Worm (Caenorhabditis elegans) whole organism, L4 larva: ENCODE measurements around the gene T01G6.10.

Experiments used
- F10B5.3 ChIP-seq: sonication (generic microtip); optimal IDR thresholded peaks from 2 replicates; lab custom pipeline; 2016; ENCODE audit warnings: mild to moderate bottlenecking, missing genetic modification characterization, missing compliant biosample characterization
- F37D6.2 ChIP-seq: sonication (generic microtip); optimal IDR thresholded peaks from 2 replicates; lab custom pipeline; 2016; ENCODE audit warnings: mild to moderate bottlenecking, missing genetic modification characterization, missing compliant biosample characterization
- Y105C5A.15 ChIP-seq: fragments of 200-800 bp; sonication (Bioruptor generic); IDR thresholded peaks from 2 replicates; pipeline ENCODE4 v1.3.6; 2022; ENCODE audit warnings: missing genetic modification characterization, missing compliant biosample characterization
- Y75B8A.6 ChIP-seq: fragments of 200-800 bp; sonication (Bioruptor generic); IDR thresholded peaks from 2 replicates; pipeline ENCODE4 v1.3.6; 2022; ENCODE audit warnings: missing genetic modification reagents, missing genetic modification characterization, missing compliant biosample characterization
- ZK337.2 ChIP-seq: fragments of 200-800 bp; sonication (Bioruptor generic); IDR thresholded peaks from 2 replicates; pipeline ENCODE4 v1.3.6; 2022; ENCODE audit warnings: missing genetic modification reagents, missing genetic modification characterization, missing compliant biosample characterization
- arid-1 ChIP-seq: fragments of 200-800 bp; sonication (Bioruptor generic); conservative IDR thresholded peaks from 2 replicates; pipeline ENCODE4 v1.3.6; 2022; ENCODE audit warnings: missing genetic modification reagents, missing genetic modification characterization, missing compliant biosample characterization
- ceh-28 ChIP-seq: fragments of 150-350 bp; optimal IDR thresholded peaks from 2 replicates; lab custom pipeline; 2014; ENCODE audit warnings: missing biosample characterization, missing genetic modification reagents, missing genetic modification characterization
- ceh-32 ChIP-seq: sonication (generic microtip); optimal IDR thresholded peaks from 2 replicates; lab custom pipeline; 2016; ENCODE audit warnings: mild to moderate bottlenecking, missing genetic modification characterization, missing compliant biosample characterization; ENCODE audit not compliant: poor library complexity
- ceh-44 ChIP-seq: fragments of 200-800 bp; sonication (Bioruptor generic); IDR thresholded peaks from 2 replicates; pipeline ENCODE4 v1.3.6; 2022; ENCODE audit warnings: missing genetic modification reagents, missing genetic modification characterization, missing compliant biosample characterization
- ces-1 ChIP-seq: fragments of 150-350 bp; sonication (generic microtip); optimal IDR thresholded peaks from 4 replicates; lab custom pipeline; 2014; ENCODE audit warnings: missing biosample characterization, missing genetic modification reagents, missing genetic modification characterization
- cey-2 ChIP-seq: sonication (generic microtip); optimal IDR thresholded peaks from 3 replicates; lab custom pipeline; 2017; ENCODE audit warnings: missing genetic modification characterization, mild to moderate bottlenecking, missing compliant biosample characterization, antibody characterized with exemption, borderline replicate concordance; ENCODE audit not compliant: insufficient read depth
- ctbp-1 ChIP-seq: fragments of 200-800 bp; sonication (Bioruptor generic); IDR thresholded peaks from 2 replicates; pipeline ENCODE4 v1.3.6; 2022; ENCODE audit warnings: missing genetic modification reagents, missing genetic modification characterization, missing compliant biosample characterization
- daf-16 ChIP-seq, 3 experiments: sonication (generic microtip); optimal IDR thresholded peaks; 2 replicates each; lab custom pipeline; 2016 to 2017; ENCODE audit warnings: missing genetic modification characterization in 3 of 3, missing genetic modification reagents in 3 of 3, mild to moderate bottlenecking in 2 of 3, missing compliant biosample characterization in 2 of 3, missing biosample characterization in 1 of 3, moderate library complexity in 1 of 3
- daf-8 ChIP-seq: fragments of 200-800 bp; sonication (Bioruptor generic); IDR thresholded peaks from 2 replicates; pipeline ENCODE4 v1.3.6; 2022; ENCODE audit warnings: missing genetic modification characterization, missing compliant biosample characterization
- dmd-6 ChIP-seq: fragments of 200-800 bp; sonication (Bioruptor generic); IDR thresholded peaks from 2 replicates; pipeline ENCODE4 v1.3.6; 2022; ENCODE audit warnings: missing genetic modification reagents, missing genetic modification characterization, missing compliant biosample characterization
- dve-1 ChIP-seq: sonication (generic microtip); optimal IDR thresholded peaks from 2 replicates; lab custom pipeline; 2017; ENCODE audit warnings: antibody characterized with exemption, mild to moderate bottlenecking, missing genetic modification characterization, missing compliant biosample characterization; ENCODE audit not compliant: insufficient read depth
- egl-27 ChIP-seq: sonication (generic microtip); optimal IDR thresholded peaks from 3 replicates; lab custom pipeline; 2017; ENCODE audit warnings: missing biosample characterization, missing genetic modification reagents, missing genetic modification characterization
- fos-1 ChIP-seq: fragments of 150-350 bp; optimal IDR thresholded peaks from 2 replicates; lab custom pipeline; 2014; ENCODE audit warnings: missing biosample characterization, missing genetic modification characterization
- hlh-11 ChIP-seq: fragments of 200-800 bp; sonication (Bioruptor generic); optimal IDR thresholded peaks from 2 replicates; lab custom pipeline; 2018; ENCODE audit warnings: mild to moderate bottlenecking, missing genetic modification characterization, missing compliant biosample characterization
- hlh-30 ChIP-seq: sonication (generic microtip); optimal IDR thresholded peaks from 2 replicates; lab custom pipeline; 2017; ENCODE audit warnings: antibody characterized with exemption, mild to moderate bottlenecking, missing genetic modification characterization, missing compliant biosample characterization; ENCODE audit not compliant: insufficient read depth
- jun-1 ChIP-seq: fragments of 150-350 bp; optimal IDR thresholded peaks from 2 replicates; lab custom pipeline; 2014; ENCODE audit warnings: missing biosample characterization, missing genetic modification reagents, missing genetic modification characterization
- lim-7 ChIP-seq: fragments of 200-800 bp; sonication (Bioruptor generic); IDR thresholded peaks from 2 replicates; pipeline ENCODE4 v1.3.6; 2022; ENCODE audit warnings: missing genetic modification characterization, missing compliant biosample characterization
- lin-29 ChIP-seq: fragments of 200-800 bp; sonication (Bioruptor generic); IDR thresholded peaks from 2 replicates; pipeline ENCODE4 v1.3.6; 2022; ENCODE audit warnings: missing genetic modification reagents, missing genetic modification characterization, missing compliant biosample characterization
- lsy-2 ChIP-seq, 2 experiments: fragments of 150-350 bp in 1 of 2; sonication (generic microtip) in 1 of 2; optimal IDR thresholded peaks; 2 replicates each; lab custom pipeline; 2014 to 2017; ENCODE audit warnings: missing biosample characterization in 2 of 2, missing genetic modification characterization in 2 of 2
- madf-5 ChIP-seq, 2 experiments: fragments of 200-800 bp; sonication (Bioruptor generic); IDR thresholded peaks; 2 replicates each; pipeline ENCODE4 v1.3.6; 2022; ENCODE audit warnings: missing compliant biosample characterization in 2 of 2, missing genetic modification characterization in 2 of 2
- mdl-1 ChIP-seq, 2 experiments: fragments of 150-350 bp in 1 of 2; sonication (generic microtip) in 1 of 2; optimal IDR thresholded peaks; 2 replicates each; lab custom pipeline; 2014 to 2017; ENCODE audit warnings: missing biosample characterization in 2 of 2, missing genetic modification characterization in 2 of 2
- mdt-29 ChIP-seq: fragments of 200-800 bp; sonication (Bioruptor generic); IDR thresholded peaks from 2 replicates; pipeline ENCODE4 v1.3.6; 2022; ENCODE audit warnings: missing genetic modification reagents, missing genetic modification characterization, missing compliant biosample characterization
- mep-1 ChIP-seq: fragments of 150-350 bp; sonication (generic microtip); optimal IDR thresholded peaks from 3 replicates; lab custom pipeline; 2014; ENCODE audit warnings: missing biosample characterization, missing genetic modification characterization
- nhr-102 ChIP-seq: sonication (generic microtip); optimal IDR thresholded peaks from 2 replicates; lab custom pipeline; 2016; ENCODE audit warnings: mild to moderate bottlenecking, missing genetic modification characterization, moderate library complexity, missing compliant biosample characterization
- nhr-11 ChIP-seq: fragments of 150-350 bp; optimal IDR thresholded peaks from 2 replicates; lab custom pipeline; 2014; ENCODE audit warnings: missing biosample characterization, missing genetic modification characterization
- nhr-25 ChIP-seq: sonication (generic microtip); optimal IDR thresholded peaks from 2 replicates; lab custom pipeline; 2017; ENCODE audit warnings: missing genetic modification characterization, mild to moderate bottlenecking, missing compliant biosample characterization, antibody characterized with exemption, moderate library complexity, borderline replicate concordance; ENCODE audit not compliant: insufficient read depth
- nhr-41 ChIP-seq: fragments of 200-800 bp; sonication (Bioruptor generic); IDR thresholded peaks from 2 replicates; pipeline ENCODE4 v1.3.6; 2022; ENCODE audit warnings: missing genetic modification reagents, missing genetic modification characterization, missing compliant biosample characterization
- nhr-48 ChIP-seq: sonication (generic microtip); optimal IDR thresholded peaks from 2 replicates; lab custom pipeline; 2016; ENCODE audit warnings: mild to moderate bottlenecking, missing genetic modification characterization, missing compliant biosample characterization
- nhr-77 ChIP-seq: fragments of 150-350 bp; optimal IDR thresholded peaks from 2 replicates; lab custom pipeline; 2014; ENCODE audit warnings: missing biosample characterization, missing genetic modification characterization
- pha-4 ChIP-seq, 2 experiments: fragments of 150-350 bp in 1 of 2; fragments of 200-800 bp in 1 of 2; sonication (Bioruptor generic) in 1 of 2; IDR thresholded peaks in 1 of 2; optimal IDR thresholded peaks in 1 of 2; 2 replicates each; pipeline versions ENCODE4 v1.3.6 to Lab custom; 2014 to 2022; ENCODE audit warnings: missing genetic modification characterization in 2 of 2, missing genetic modification reagents in 2 of 2, missing biosample characterization in 1 of 2, missing compliant biosample characterization in 1 of 2
- pqm-1 ChIP-seq: sonication (generic microtip); optimal IDR thresholded peaks from 2 replicates; lab custom pipeline; 2017; ENCODE audit warnings: missing biosample characterization, missing genetic modification characterization
- sdz-12 ChIP-seq: fragments of 200-800 bp; sonication (Bioruptor generic); optimal IDR thresholded peaks from 2 replicates; lab custom pipeline; 2018; ENCODE audit warnings: mild to moderate bottlenecking, missing genetic modification characterization, missing compliant biosample characterization
- set-16 ChIP-seq: fragments of 200-800 bp; sonication (Bioruptor generic); IDR thresholded peaks from 2 replicates; pipeline ENCODE4 v1.3.6; 2022; ENCODE audit warnings: missing genetic modification reagents, missing genetic modification characterization, missing compliant biosample characterization
- spr-1 ChIP-seq: sonication (generic microtip); optimal IDR thresholded peaks from 2 replicates; lab custom pipeline; 2016; ENCODE audit warnings: mild to moderate bottlenecking, missing genetic modification characterization, missing compliant biosample characterization
- tra-1 ChIP-seq: fragments of 200-800 bp; sonication (Bioruptor generic); IDR thresholded peaks from 2 replicates; pipeline ENCODE4 v1.3.6; 2022; ENCODE audit warnings: missing genetic modification reagents, missing genetic modification characterization, missing compliant biosample characterization
- unc-130 ChIP-seq: sonication (generic microtip); optimal IDR thresholded peaks from 2 replicates; lab custom pipeline; 2016; ENCODE audit warnings: missing genetic modification reagents, missing genetic modification characterization, missing compliant biosample characterization
- vab-7 ChIP-seq: fragments of 200-800 bp; sonication (Bioruptor generic); IDR thresholded peaks from 2 replicates; pipeline ENCODE4 v1.3.6; 2022; ENCODE audit warnings: missing genetic modification reagents, missing genetic modification characterization, missing compliant biosample characterization
- zag-1 ChIP-seq: fragments of 150-350 bp; optimal IDR thresholded peaks from 2 replicates; lab custom pipeline; 2014; ENCODE audit warnings: missing biosample characterization, missing genetic modification characterization
- zfp-2 ChIP-seq: sonication (generic microtip); optimal IDR thresholded peaks from 2 replicates; lab custom pipeline; 2016; ENCODE audit warnings: mild to moderate bottlenecking, missing genetic modification characterization, missing compliant biosample characterization
- zfp-3 ChIP-seq: fragments of 200-800 bp; sonication (Bioruptor generic); conservative IDR thresholded peaks from 2 replicates; pipeline ENCODE4 v1.3.6; 2022; ENCODE audit warnings: missing genetic modification reagents, missing genetic modification characterization, missing compliant biosample characterization
- ztf-11 ChIP-seq: fragments of 150-350 bp; optimal IDR thresholded peaks from 2 replicates; lab custom pipeline; 2014; ENCODE audit warnings: missing biosample characterization, missing genetic modification characterization

T01G6.10 gene

ce11 chrV:484285-484890 is 18.6 kb downstream of the T01G6.10 start, which contains the start of gene nhr-212 (continued):
- TF ChIP-seq dmd-6 (peak; percentile 25; the same call in 1 of the 2 replicates), hlh-11 (tag; lab: Kevin White, UChicago) (peak; percentile 26), sdz-12 (GFP tag; lab: Kevin White, UChicago) (no peak), ceh-28 (tag; lab: Kevin White, UChicago) (no peak), daf-16 (GFP tag; optimal IDR thresholded peaks at IDR 0.05; lab: Kevin White, UChicago) (no peak), daf-16 (tag; optimal IDR thresholded peaks at IDR 0.05; lab: Kevin White, UChicago) (peak; percentile 47), mep-1 (tag; lab: Kevin White, UChicago) (no peak), ztf-11 (no peak), egl-27 (tag; lab: Kevin White, UChicago) (no peak), spr-1 (tag; lab: Kevin White, UChicago) (no peak), lsy-2 (tag; optimal IDR thresholded peaks at IDR 0.05; lab: Kevin White, UChicago) (no peak), fos-1 (no peak), tra-1 (GFP tag; lab: Robert Waterston, UW) (0 out of 2 replicates have a peak, but pooled peaks have one; percentile 16), arid-1 (GFP tag; lab: Robert Waterston, UW) (no peak), zfp-3 (GFP tag; lab: Robert Waterston, UW) (no peak), ces-1 (GFP tag; lab: Kevin White, UChicago) (no peak), F10B5.3 (no peak), ceh-44 (no peak)

ce11 chrV:483289-483795 is 19.7 kb downstream of the T01G6.10 start, which contains the start of gene nhr-130:
nhr-130 (minus strand) TSS chrV:483339.
- TF ChIP-seq ZK337.2 (GFP tag; lab: Robert Waterston, UW) (no peak), ces-1 (GFP tag; lab: Kevin White, UChicago) (no peak), nhr-48 (tag; lab: Kevin White, UChicago) (no peak), tra-1 (GFP tag; lab: Robert Waterston, UW) (no peak), mdt-29 (no peak), pqm-1 (tag; lab: Kevin White, UChicago) (peak; percentile 81), nhr-11 (tag; lab: Kevin White, UChicago) (no peak), Y75B8A.6 (GFP tag; lab: Robert Waterston, UW) (no peak), hlh-30 (no peak), pha-4 (GFP tag; IDR thresholded peaks at IDR 0.05; lab: Robert Waterston, UW) (no peak), pha-4 (tag; optimal IDR thresholded peaks at IDR 0.05; lab: Kevin White, UChicago) (no peak), zag-1 (tag; lab: Kevin White, UChicago) (no peak), vab-7 (GFP tag; lab: Robert Waterston, UW) (no peak), spr-1 (tag; lab: Kevin White, UChicago) (no peak), Y105C5A.15 (GFP tag; lab: Robert Waterston, UW) (no peak), nhr-77 (tag; lab: Kevin White, UChicago) (peak; percentile 48), unc-130 (GFP tag; lab: Kevin White, UChicago) (no peak), daf-8 (GFP tag; lab: Robert Waterston, UW) (no peak), lin-29 (no peak), ceh-32 (no peak), nhr-25 (no peak), jun-1 (tag; lab: Kevin White, UChicago) (no peak), ctbp-1 (GFP tag; lab: Robert Waterston, UW) (no peak), mdl-1 (tag; optimal IDR thresholded peaks at IDR 0.05; lab: Kevin White, UChicago) (no peak), zfp-2 (tag; lab: Kevin White, UChicago) (no peak), dmd-6 (peak; percentile 57), dve-1 (tag; lab: Kevin White, UChicago) (peak; percentile 65), zfp-3 (GFP tag; lab: Robert Waterston, UW) (no peak), nhr-41 (GFP tag; lab: Robert Waterston, UW) (no peak), nhr-102 (tag; lab: Kevin White, UChicago) (peak; percentile 1), F37D6.2 (tag; lab: Kevin White, UChicago) (no peak), madf-5 (GFP tag; IDR thresholded peaks at IDR 0.05; lab: Robert Waterston, UW) (no peak), lim-7 (GFP tag; lab: Robert Waterston, UW) (no peak), set-16 (GFP tag; lab: Robert Waterston, UW) (no peak), daf-16 (GFP tag; optimal IDR thresholded peaks at IDR 0.05; lab: Kevin White, UChicago) (no peak), daf-16 (tag; optimal IDR thresholded peaks at IDR 0.05; lab: Kevin White, UChicago) (peak; percentile 86), cey-2 (no peak)
